Worm (Caenorhabditis elegans): ENCODE data around the gene ska-3.

Gene ska-3

DNA sequence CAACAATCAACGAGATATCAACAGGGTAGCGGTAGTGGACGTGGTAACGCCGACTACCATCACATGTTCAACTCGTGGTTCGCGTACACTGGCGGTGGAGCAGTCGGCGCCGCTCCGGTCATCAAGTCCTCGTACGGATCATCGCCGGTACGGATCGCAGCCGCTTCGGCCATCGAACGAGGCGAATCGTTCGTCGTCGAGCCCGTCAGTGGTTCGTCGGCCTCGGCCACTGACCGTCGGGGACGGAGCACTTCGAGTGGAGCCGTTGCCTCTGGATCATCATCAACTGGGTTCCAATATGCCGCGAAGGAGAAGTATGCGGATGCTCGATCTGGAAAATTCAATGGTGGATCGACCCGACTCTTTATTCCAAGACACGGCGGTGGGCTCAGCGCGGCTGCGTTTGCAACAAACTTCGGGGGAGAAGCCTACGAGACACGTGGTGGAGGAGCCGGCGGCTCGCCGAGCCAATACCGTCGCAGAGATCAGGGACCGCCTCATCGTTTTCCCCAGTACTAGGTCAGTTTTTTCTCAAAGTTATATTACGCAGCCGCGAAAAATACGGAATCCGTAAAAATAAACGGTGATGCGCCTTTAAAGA lies 3.3 kb downstream of the ska-3 start:
- no peak for TF ChIP-seq snpc-4 (tag; optimal IDR thresholded peaks at IDR 0.05)
- TF ChIP-seq elt-1 (tag; optimal IDR thresholded peaks at IDR 0.05), result no peak
- no peak for TF ChIP-seq unc-62 (GFP tag; optimal IDR thresholded peaks at IDR 0.05)
- no peak for TF ChIP-seq lsy-2 (tag; optimal IDR thresholded peaks at IDR 0.05)
- no peak for TF ChIP-seq blmp-1 (tag; optimal IDR thresholded peaks at IDR 0.05; ENCODE audit: insufficient read depth)
- TF ChIP-seq nhr-12 (tag; optimal IDR thresholded peaks at IDR 0.05), result no peak
- TF ChIP-seq ceh-16 (tag; optimal IDR thresholded peaks at IDR 0.05), result no peak
- TF ChIP-seq nhr-237 (tag; optimal IDR thresholded peaks at IDR 0.05), result no peak
- no peak for TF ChIP-seq sma-3 (GFP tag; optimal IDR thresholded peaks at IDR 0.05)
- TF ChIP-seq unc-39 (tag; optimal IDR thresholded peaks at IDR 0.05), result no peak
- TF ChIP-seq sem-4 (tag; optimal IDR thresholded peaks at IDR 0.05), result no peak
- no peak for TF ChIP-seq nhr-129 (tag; optimal IDR thresholded peaks at IDR 0.05)
- TF ChIP-seq elt-3 (tag; optimal IDR thresholded peaks at IDR 0.05), result no peak
- no peak for TF ChIP-seq gmeb-1 (tag; optimal IDR thresholded peaks at IDR 0.05)
- TF ChIP-seq ztf-1 (GFP tag; conservative IDR thresholded peaks at IDR 0.05), result no peak

DNA sequence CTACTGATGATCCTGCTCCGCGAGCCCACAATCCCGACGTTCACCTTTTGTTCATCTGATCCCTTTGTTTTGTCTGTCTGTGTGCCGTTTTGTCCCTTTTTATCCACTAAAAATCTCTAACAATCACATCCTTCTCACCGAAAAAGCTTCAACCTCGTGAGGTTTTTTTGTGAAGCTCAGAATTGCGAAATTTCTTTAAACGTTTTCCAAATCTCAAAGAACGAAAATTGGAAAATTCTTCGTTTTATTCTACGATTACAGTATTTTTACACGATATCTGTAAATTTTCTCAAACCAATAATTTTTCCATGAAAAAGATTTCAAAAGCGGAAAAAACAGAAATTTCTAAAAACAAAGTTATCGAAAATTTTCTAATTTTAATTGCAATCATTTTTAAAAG lies 4.6 kb downstream of the ska-3 start:
- TF ChIP-seq sma-3 (GFP tag; optimal IDR thresholded peaks at IDR 0.05), result no peak
- no peak for TF ChIP-seq nhr-10 (tag; optimal IDR thresholded peaks at IDR 0.05)
- no peak for TF ChIP-seq mbf-1 (tag; optimal IDR thresholded peaks at IDR 0.05)
- TF ChIP-seq fos-1 (tag; optimal IDR thresholded peaks at IDR 0.05), result no peak
- no peak for TF ChIP-seq R02D3.7 (tag; optimal IDR thresholded peaks at IDR 0.05)
- TF ChIP-seq lin-39 (tag; optimal IDR thresholded peaks at IDR 0.05), result no peak
- TF ChIP-seq mab-5 (tag; optimal IDR thresholded peaks at IDR 0.05), result no peak
- TF ChIP-seq C34F6.9 (tag; optimal IDR thresholded peaks at IDR 0.05), result no peak
- TF ChIP-seq elt-1 (tag; optimal IDR thresholded peaks at IDR 0.05), result no peak
- TF ChIP-seq unc-55 (GFP tag; optimal IDR thresholded peaks at IDR 0.05), result no peak
- no peak for TF ChIP-seq ztf-1 (GFP tag; conservative IDR thresholded peaks at IDR 0.05)
- no peak for TF ChIP-seq nhr-11 (tag; optimal IDR thresholded peaks at IDR 0.05)
- TF ChIP-seq unc-62 (GFP tag; optimal IDR thresholded peaks at IDR 0.05), result no peak
- no peak for TF ChIP-seq crh-2 (tag; optimal IDR thresholded peaks at IDR 0.05)
- TF ChIP-seq elt-3 (tag; optimal IDR thresholded peaks at IDR 0.05), result no peak
- no peak for TF ChIP-seq blmp-1 (tag; optimal IDR thresholded peaks at IDR 0.05; ENCODE audit: insufficient read depth)
- TF ChIP-seq egl-27 (tag; optimal IDR thresholded peaks at IDR 0.05), result no peak
- no peak for TF ChIP-seq nhr-21 (tag; optimal IDR thresholded peaks at IDR 0.05)

DNA sequence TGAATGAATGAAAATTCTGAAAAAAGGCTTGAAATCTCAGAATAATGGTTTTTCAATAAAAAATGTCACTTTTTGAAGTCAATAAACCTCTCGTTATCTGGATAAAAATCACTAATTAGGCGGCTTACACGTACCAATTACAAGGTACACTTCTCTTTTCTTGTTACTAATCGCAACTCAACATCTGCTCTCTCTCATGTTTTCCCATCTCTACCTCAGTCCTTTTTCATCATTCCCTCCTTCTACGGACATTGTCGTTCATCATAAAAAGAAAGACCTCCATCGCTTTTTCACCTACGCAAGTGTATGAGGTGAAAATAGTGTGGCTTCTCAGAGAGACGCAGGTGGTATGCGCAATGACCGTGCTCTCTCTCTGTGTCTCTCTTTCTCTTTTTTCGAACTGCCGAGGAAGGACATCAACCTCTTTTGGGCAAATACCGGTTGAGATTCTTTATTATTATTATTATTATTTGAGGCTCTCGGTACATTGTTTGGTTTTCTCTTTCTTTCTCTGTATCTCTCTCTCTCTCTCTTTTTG lies 10.8 kb downstream of the ska-3 start:
- TF ChIP-seq mdl-1 (tag; optimal IDR thresholded peaks at IDR 0.05) (no peak), C34F6.9 (tag; optimal IDR thresholded peaks at IDR 0.05) (peak; percentile 34), aly-2 (tag; optimal IDR thresholded peaks at IDR 0.05) (no peak), ceh-16 (tag; optimal IDR thresholded peaks at IDR 0.05) (peak; percentile 65), lsy-2 (tag; optimal IDR thresholded peaks at IDR 0.05) (no peak), nhr-129 (tag; optimal IDR thresholded peaks at IDR 0.05) (peak; percentile 15), crh-2 (tag; optimal IDR thresholded peaks at IDR 0.05) (peak; percentile 32), nhr-25 (tag; optimal IDR thresholded peaks at IDR 0.05) (peak; percentile 31), fos-1 (tag; optimal IDR thresholded peaks at IDR 0.05) (peak; percentile 49), F13H6.1 (tag; optimal IDR thresholded peaks at IDR 0.05) (peak; percentile 5)

DNA sequence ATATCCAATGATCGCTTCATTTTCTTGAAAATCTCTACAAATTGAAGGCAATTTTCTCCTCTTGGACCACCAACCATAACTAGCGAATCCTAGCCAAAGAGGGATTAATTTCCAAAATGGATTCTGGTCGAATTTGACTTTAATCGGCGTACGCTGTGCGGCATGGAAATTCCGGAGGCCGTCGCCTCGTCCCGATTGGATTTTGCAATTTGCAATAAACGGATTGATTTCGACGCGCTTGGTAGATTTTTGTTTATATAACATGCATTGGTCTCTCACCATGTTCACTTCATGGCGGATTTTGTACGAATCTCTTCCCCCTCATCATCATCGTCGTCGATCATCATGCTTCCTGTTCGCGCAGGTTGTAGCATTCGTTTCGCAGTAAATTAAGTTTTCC lies 13.1 kb downstream of the ska-3 start:
- no peak for TF ChIP-seq fos-1 (tag; optimal IDR thresholded peaks at IDR 0.05)
- TF ChIP-seq peb-1 (tag; optimal IDR thresholded peaks at IDR 0.05), result no peak
- no peak for TF ChIP-seq lin-39 (tag; optimal IDR thresholded peaks at IDR 0.05)

DNA sequence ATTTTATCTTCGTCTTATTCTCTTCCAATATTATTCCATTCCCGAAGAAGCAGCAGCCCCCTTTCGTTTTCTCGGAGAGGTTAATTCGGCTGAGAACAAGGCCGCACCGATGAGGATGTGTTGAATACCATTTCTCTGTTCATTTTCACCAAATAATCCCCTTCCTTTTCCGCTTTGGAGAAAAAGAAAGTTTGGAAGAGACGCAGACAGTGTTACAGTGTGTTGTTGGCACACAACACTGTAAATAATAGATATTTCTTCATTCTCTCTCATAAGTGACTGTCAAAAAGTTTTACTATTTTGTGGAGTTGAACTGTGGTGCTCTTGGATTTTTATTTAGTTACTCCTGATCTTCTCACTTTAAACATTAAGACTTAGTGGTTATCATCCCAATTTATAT lies 13.5 kb downstream of the ska-3 start:
- peak; percentile 2 for TF ChIP-seq nhr-25 (tag; optimal IDR thresholded peaks at IDR 0.05)
- TF ChIP-seq crh-2 (tag; optimal IDR thresholded peaks at IDR 0.05), result peak; percentile 7
- no peak for TF ChIP-seq nhr-77 (tag; optimal IDR thresholded peaks at IDR 0.05)
- TF ChIP-seq ztf-1 (GFP tag; conservative IDR thresholded peaks at IDR 0.05), result no peak
- TF ChIP-seq lin-39 (tag; optimal IDR thresholded peaks at IDR 0.05), result no peak
- TF ChIP-seq skn-1 (tag; optimal IDR thresholded peaks at IDR 0.05), result no peak
- TF ChIP-seq sma-9 (GFP tag; optimal IDR thresholded peaks at IDR 0.05), result no peak
- no peak for TF ChIP-seq sma-9 (tag; optimal IDR thresholded peaks at IDR 0.05)
- peak; percentile 36 for TF ChIP-seq fos-1 (tag; optimal IDR thresholded peaks at IDR 0.05)

Data from whole organism, L2 larva.